Worm (Caenorhabditis elegans) whole organism, L4/young adult: ENCODE data around the gene dpy-10.

Experiments
- W03F9.2 ChIP-seq: fragments of 150-350 bp; optimal IDR thresholded peaks from 2 replicates; lab custom pipeline; 2014; ENCODE audit warnings: missing biosample characterization, missing genetic modification characterization
- dao-5 ChIP-seq: sonication (generic microtip); optimal IDR thresholded peaks from 2 replicates; lab custom pipeline; 2016; ENCODE audit warnings: missing genotype, missing genetic modification characterization, moderate library complexity, missing compliant biosample characterization
- him-1 ChIP-seq: sonication (generic microtip); optimal IDR thresholded peaks from 2 replicates; lab custom pipeline; 2016; ENCODE audit warnings: missing genotype, missing genetic modification reagents, missing genetic modification characterization, missing compliant biosample characterization

ce11 chrII:6713832-6714342 lies 1.9 kb upstream of the dpy-10 start, which contains the start of gene dpy-2:
- no peak for TF ChIP-seq W03F9.2 (tag; lab: Kevin White, UChicago)
- TF ChIP-seq him-1: no peak
- no peak for TF ChIP-seq dao-5 (tag; lab: Kevin White, UChicago)
